In genomic region chr3L:3035769-3036583, dm6 we compare ENCODE assay signal across 1 fruit fly cellular context.
TF ChIP-seq lines count a peak whose summit lies in the region.

No protein-coding gene starts in this region.

TF ChIP-seq in whole organism, embryonic, 481 proteins besides CTCF, POLR2A, EP300 and RAD21 (continued from another document):
- peak; percentile 89 for TF ChIP-seq CG15269 (tag; optimal IDR thresholded peaks at IDR 0.05; lab: Kevin White, UChicago)
- TF ChIP-seq tna (GFP tag; IDR thresholded peaks at IDR 0.05; lab: Robert Waterston, UW; ENCODE audit: partially characterized antibody), result no peak
- peak; percentile 60 for TF ChIP-seq nau (GFP tag; optimal IDR thresholded peaks at IDR 0.05; lab: Kevin White, UChicago)
- no peak for TF ChIP-seq hth (optimal IDR thresholded peaks at IDR 0.05; lab: Kevin White, UChicago)
- TF ChIP-seq Taf1 (GFP tag; IDR thresholded peaks at IDR 0.05; lab: Robert Waterston, UW), result 0 out of 2 replicates have a peak, but pooled peaks have one; percentile 18
- peak; percentile 72 for TF ChIP-seq CG12155 (GFP tag; optimal IDR thresholded peaks at IDR 0.05; lab: Kevin White, UChicago)
- TF ChIP-seq Scr (GFP tag; IDR thresholded peaks at IDR 0.05; lab: Robert Waterston, UW; ENCODE audit: partially characterized antibody), result no peak
- peak; percentile 76 for TF ChIP-seq CG2202 (tag; optimal IDR thresholded peaks at IDR 0.05; lab: Kevin White, UChicago)
- TF ChIP-seq caup (GFP tag; optimal IDR thresholded peaks at IDR 0.05; lab: Kevin White, UChicago; ENCODE audit: severe bottlenecking), result peak; percentile 85
- peak; percentile 58 for TF ChIP-seq ewg (GFP tag; optimal IDR thresholded peaks at IDR 0.05; lab: Kevin White, UChicago)
- TF ChIP-seq sd (tag; optimal IDR thresholded peaks at IDR 0.05; lab: Kevin White, UChicago), result peak; percentile 68
- peak; percentile 57 for TF ChIP-seq CG17186 (GFP tag; optimal IDR thresholded peaks at IDR 0.05; lab: Kevin White, UChicago)
- no peak for TF ChIP-seq Dip2 (GFP tag; IDR thresholded peaks at IDR 0.05; lab: Robert Waterston, UW)
- TF ChIP-seq org-1 (GFP tag; optimal IDR thresholded peaks at IDR 0.05; lab: Kevin White, UChicago), result peak; percentile 82
- TF ChIP-seq CG6689 (GFP tag; IDR thresholded peaks at IDR 0.05; lab: Robert Waterston, UW), result peak; percentile 84
- TF ChIP-seq sim (GFP tag; IDR thresholded peaks at IDR 0.05; lab: Robert Waterston, UW), result peak; percentile 55
- TF ChIP-seq CG33213 (GFP tag; optimal IDR thresholded peaks at IDR 0.05; lab: Kevin White, UChicago), result peak; percentile 70
- no peak for TF ChIP-seq emc (GFP tag; optimal IDR thresholded peaks at IDR 0.05; lab: Kevin White, UChicago)
- TF ChIP-seq wek (GFP tag; optimal IDR thresholded peaks at IDR 0.05; lab: Kevin White, UChicago), result peak; percentile 59
- peak; percentile 40 for TF ChIP-seq CG3838 (GFP tag; optimal IDR thresholded peaks at IDR 0.05; lab: Kevin White, UChicago)
- TF ChIP-seq zf30C (GFP tag; optimal IDR thresholded peaks at IDR 0.05; lab: Kevin White, UChicago), result no peak
- TF ChIP-seq knrl (GFP tag; IDR thresholded peaks at IDR 0.05; lab: Robert Waterston, UW; ENCODE audit: partially characterized antibody), result no peak
- peak; percentile 33 for TF ChIP-seq Ets97D (GFP tag; optimal IDR thresholded peaks at IDR 0.05; lab: Kevin White, UChicago)
- TF ChIP-seq lbe (GFP tag; optimal IDR thresholded peaks at IDR 0.05; lab: Kevin White, UChicago), result peak; percentile 57
- TF ChIP-seq CG31224 (GFP tag; IDR thresholded peaks at IDR 0.05; lab: Robert Waterston, UW), result peak; percentile 36; the same call in 1 of the 2 replicates
- TF ChIP-seq usp (GFP tag; optimal IDR thresholded peaks at IDR 0.05; lab: Kevin White, UChicago), result no peak
- no peak for TF ChIP-seq prd (optimal IDR thresholded peaks at IDR 0.05; lab: Kevin White, UChicago)
- peak; percentile 77 for TF ChIP-seq prd (GFP tag; IDR thresholded peaks at IDR 0.05; lab: Robert Waterston, UW)
- 0 out of 2 replicates have a peak, but pooled peaks have one; percentile 25 for TF ChIP-seq CG32772 (GFP tag; IDR thresholded peaks at IDR 0.05; lab: Robert Waterston, UW)
- peak; percentile 54 for TF ChIP-seq grn (GFP tag; optimal IDR thresholded peaks at IDR 0.05; lab: Kevin White, UChicago)
- peak; percentile 76 for TF ChIP-seq CG32532 (GFP tag; IDR thresholded peaks at IDR 0.05; lab: Robert Waterston, UW)
- 0 out of 3 replicates have a peak, but pooled peaks have one; percentile 45 for TF ChIP-seq CG2199 (GFP tag; IDR thresholded peaks at IDR 0.05; lab: Robert Waterston, UW)
- TF ChIP-seq CG1603 (tag; optimal IDR thresholded peaks at IDR 0.05; lab: Kevin White, UChicago), result peak; percentile 62
- peak; percentile 75 for TF ChIP-seq HLH3B (GFP tag; IDR thresholded peaks at IDR 0.05; lab: Robert Waterston, UW)
- TF ChIP-seq jigr1 (GFP tag; IDR thresholded peaks at IDR 0.05; lab: Robert Waterston, UW), result no peak
- peak; percentile 90 for TF ChIP-seq CG12659 (GFP tag; optimal IDR thresholded peaks at IDR 0.05; lab: Kevin White, UChicago)
- TF ChIP-seq dmrt11E (tag; optimal IDR thresholded peaks at IDR 0.05; lab: Kevin White, UChicago), result peak; percentile 87
- peak; percentile 74 for TF ChIP-seq CG10543 (GFP tag; optimal IDR thresholded peaks at IDR 0.05; lab: Kevin White, UChicago)
- TF ChIP-seq ap (GFP tag; IDR thresholded peaks at IDR 0.05; lab: Robert Waterston, UW), result peak; percentile 76
- TF ChIP-seq CG8359 (GFP tag; optimal IDR thresholded peaks at IDR 0.05; lab: Kevin White, UChicago; ENCODE audit: borderline replicate concordance), result peak; percentile 63
- TF ChIP-seq MBD-R2 (GFP tag; IDR thresholded peaks at IDR 0.05; lab: Robert Waterston, UW), result peak; percentile 23; the same call in 1 of the 2 replicates
- TF ChIP-seq CG15011 (GFP tag; optimal IDR thresholded peaks at IDR 0.05; lab: Kevin White, UChicago), result peak; percentile 88
- no peak for TF ChIP-seq vnd (GFP tag; IDR thresholded peaks at IDR 0.05; lab: Robert Waterston, UW; ENCODE audit: partially characterized antibody)
TF ChIP-seq in whole organism, embryonic: peak in this region for 388.
